Fruit fly (Drosophila melanogaster) whole organism, embryonic: ENCODE measurements around the gene Nup153.

ENCODE experiments used
- Abd-B ChIP-seq: fragments of 200-800 bp; sonication (Bioruptor generic); optimal IDR thresholded peaks from 2 replicates; lab custom pipeline; 2018; ENCODE audit warnings: missing biosample characterization, mild to moderate bottlenecking, missing genetic modification characterization, moderate library complexity
- Atf-2 ChIP-seq: fragments of 200-800 bp; sonication (Bioruptor generic); optimal IDR thresholded peaks from 2 replicates; lab custom pipeline; 2016; ENCODE audit warnings: missing biosample characterization, missing genetic modification characterization
- Atf6 ChIP-seq: fragments of 200-800 bp; sonication (Bioruptor generic); IDR thresholded peaks from 2 replicates; pipeline ENCODE4 v1.3.6; 2022; ENCODE audit warnings: missing biosample characterization, missing genetic modification characterization
- Bgb ChIP-seq: fragments of 200-800 bp; sonication (Bioruptor generic); IDR thresholded peaks from 2 replicates; pipeline ENCODE4 v1.3.6; 2022; ENCODE audit warnings: missing biosample characterization, missing genetic modification characterization; ENCODE audit not compliant: partially characterized antibody
- CG12104 ChIP-seq: fragments of 200-800 bp; sonication (Bioruptor generic); optimal IDR thresholded peaks from 3 replicates; lab custom pipeline; 2016; ENCODE audit warnings: missing biosample characterization, missing genetic modification characterization
- CG12659 ChIP-seq: fragments of 200-800 bp; sonication (Bioruptor generic); optimal IDR thresholded peaks from 3 replicates; lab custom pipeline; 2017; ENCODE audit warnings: mild to moderate bottlenecking, missing biosample characterization, missing genetic modification reagents, missing genetic modification characterization
- CG15514 ChIP-seq: fragments of 200-800 bp; sonication (Bioruptor generic); optimal IDR thresholded peaks from 3 replicates; lab custom pipeline; 2017; ENCODE audit warnings: missing biosample characterization, missing genetic modification characterization, mild to moderate bottlenecking, moderate library complexity, missing genetic modification reagents
- CG18619 ChIP-seq: fragments of 200-800 bp; sonication (Bioruptor generic); optimal IDR thresholded peaks from 3 replicates; lab custom pipeline; 2017; ENCODE audit warnings: missing biosample characterization, mild to moderate bottlenecking, missing genetic modification characterization
- CG2875 ChIP-seq: fragments of 200-800 bp; sonication (Bioruptor generic); optimal IDR thresholded peaks from 2 replicates; lab custom pipeline; 2017; ENCODE audit warnings: missing biosample characterization, mild to moderate bottlenecking, missing genetic modification characterization, missing genetic modification reagents
- CG31441 ChIP-seq: fragments of 200-800 bp; sonication (Bioruptor generic); IDR thresholded peaks from 2 replicates; pipeline ENCODE4 v1.3.6; 2022; ENCODE audit warnings: missing biosample characterization, missing genetic modification characterization
- CG32532 ChIP-seq: fragments of 200-800 bp; sonication (Bioruptor generic); IDR thresholded peaks from 2 replicates; pipeline ENCODE4 v1.3.6; 2022; ENCODE audit warnings: missing biosample characterization, missing genetic modification characterization
- CG3281 ChIP-seq: fragments of 200-800 bp; sonication (Bioruptor generic); optimal IDR thresholded peaks from 3 replicates; lab custom pipeline; 2017; ENCODE audit warnings: missing biosample characterization, mild to moderate bottlenecking, missing genetic modification characterization
- CG6272 ChIP-seq: fragments of 200-800 bp; sonication (Bioruptor generic); IDR thresholded peaks from 2 replicates; pipeline ENCODE4 v1.3.6; 2022; ENCODE audit warnings: missing biosample characterization, missing genetic modification characterization
- CG6654 ChIP-seq: fragments of 200-800 bp; sonication (Bioruptor generic); optimal IDR thresholded peaks from 2 replicates; lab custom pipeline; 2017; ENCODE audit warnings: missing biosample characterization, mild to moderate bottlenecking, missing genetic modification characterization
- CG6689 ChIP-seq: fragments of 200-800 bp; sonication (Bioruptor generic); IDR thresholded peaks from 2 replicates; pipeline ENCODE4 v1.3.6; 2022; ENCODE audit warnings: missing biosample characterization, missing genetic modification characterization
- CG8478 ChIP-seq: fragments of >200 bp; optimal IDR thresholded peaks from 2 replicates; lab custom pipeline; 2018
- CG9727 ChIP-seq: fragments of 200-800 bp; sonication (Bioruptor generic); optimal IDR thresholded peaks from 3 replicates; lab custom pipeline; 2017; ENCODE audit warnings: missing biosample characterization, mild to moderate bottlenecking, missing genetic modification characterization
- Dbx ChIP-seq: fragments of 200-800 bp; sonication (Bioruptor generic); IDR thresholded peaks from 3 replicates; pipeline ENCODE4 v1.3.6; 2022; ENCODE audit warnings: missing biosample characterization, missing genetic modification characterization
- Deaf1 ChIP-seq: fragments of 200-800 bp; optimal IDR thresholded peaks from 3 replicates; lab custom pipeline; 2019; ENCODE audit warnings: missing biosample characterization, mild to moderate bottlenecking, missing genetic modification characterization, moderate library complexity
- Dref ChIP-seq: fragments of 200-800 bp; sonication (Bioruptor generic); IDR thresholded peaks from 2 replicates; pipeline ENCODE4 v1.3.6; 2022; ENCODE audit warnings: missing biosample characterization, missing genetic modification characterization
- Ets65A ChIP-seq: fragments of 200-800 bp; sonication (Bioruptor generic); peaks from one replicate; lab custom pipeline; 2016; ENCODE audit warnings: missing biosample characterization, missing genetic modification characterization
- HmgD ChIP-seq: fragments of 200-800 bp; sonication (Bioruptor generic); optimal IDR thresholded peaks from 3 replicates; lab custom pipeline; 2016; ENCODE audit warnings: missing biosample characterization, missing genetic modification characterization
- Hr3 ChIP-seq: fragments of 200-800 bp; sonication (Bioruptor generic); optimal IDR thresholded peaks from 3 replicates; lab custom pipeline; 2016; ENCODE audit warnings: missing biosample characterization, missing genetic modification characterization
- Hr39 ChIP-seq: fragments of >200 bp; optimal IDR thresholded peaks from 2 replicates; lab custom pipeline; 2017
- Lim3 ChIP-seq: fragments of 200-800 bp; sonication (Bioruptor generic); IDR thresholded peaks from 2 replicates; pipeline ENCODE4 v1.3.6; 2022; ENCODE audit warnings: missing biosample characterization, missing genetic modification characterization
- MESR4 ChIP-seq: fragments of 200-800 bp; sonication (Bioruptor generic); optimal IDR thresholded peaks from 2 replicates; lab custom pipeline; 2018; ENCODE audit warnings: missing biosample characterization, mild to moderate bottlenecking, missing genetic modification characterization, moderate library complexity
- Med ChIP-seq: fragments of 200-800 bp; sonication (Bioruptor generic); peaks from one replicate; lab custom pipeline; 2016; ENCODE audit warnings: missing biosample characterization, missing genetic modification characterization, mild to moderate bottlenecking, inconsistent platforms, moderate library complexity
- NC2α ChIP-seq: fragments of 200-800 bp; sonication (Bioruptor generic); optimal IDR thresholded peaks from 2 replicates; lab custom pipeline; 2016; ENCODE audit warnings: missing biosample characterization, missing genetic modification characterization
- NC2β ChIP-seq: fragments of 200-800 bp; sonication (Bioruptor generic); optimal IDR thresholded peaks from 2 replicates; lab custom pipeline; 2016; ENCODE audit warnings: missing biosample characterization, missing genetic modification characterization
- Spps ChIP-seq: fragments of 200-800 bp; sonication (Bioruptor generic); optimal IDR thresholded peaks from 2 replicates; lab custom pipeline; 2018; ENCODE audit warnings: missing biosample characterization, mild to moderate bottlenecking, missing genetic modification characterization
- Sry-β ChIP-seq: fragments of 200-800 bp; sonication (Bioruptor generic); optimal IDR thresholded peaks from 2 replicates; lab custom pipeline; 2018; ENCODE audit warnings: missing biosample characterization, mild to moderate bottlenecking, missing genetic modification characterization, moderate library complexity
- Ssrp ChIP-seq: fragments of 200-800 bp; sonication (Bioruptor generic); optimal IDR thresholded peaks from 2 replicates; lab custom pipeline; 2018; ENCODE audit warnings: missing biosample characterization, mild to moderate bottlenecking, missing genetic modification characterization, moderate library complexity
- al ChIP-seq: fragments of 200-800 bp; sonication (Bioruptor generic); IDR thresholded peaks from 2 replicates; pipeline ENCODE4 v1.3.6; 2022; ENCODE audit warnings: missing biosample characterization, missing genetic modification characterization
- cad ChIP-seq: fragments of >200 bp; optimal IDR thresholded peaks from 2 replicates; lab custom pipeline; 2017; ENCODE audit warnings: missing biosample characterization, missing genetic modification characterization
- corto ChIP-seq: fragments of 200-800 bp; sonication (Bioruptor generic); optimal IDR thresholded peaks from 2 replicates; lab custom pipeline; 2016; ENCODE audit warnings: missing biosample characterization, mild to moderate bottlenecking, missing genetic modification characterization, moderate library complexity
- dysf ChIP-seq: fragments of 200-800 bp; sonication (Bioruptor generic); IDR thresholded peaks from 3 replicates; pipeline ENCODE4 v1.3.6; 2022; ENCODE audit warnings: missing biosample characterization, missing genetic modification characterization
- emc ChIP-seq: fragments of 200-800 bp; sonication (Bioruptor generic); optimal IDR thresholded peaks from 2 replicates; lab custom pipeline; 2016; ENCODE audit warnings: missing biosample characterization, missing genetic modification characterization
- ftz-f1 ChIP-seq: fragments of 200-800 bp; sonication (Bioruptor generic); optimal IDR thresholded peaks from 2 replicates; lab custom pipeline; 2016; ENCODE audit warnings: missing biosample characterization, missing genetic modification characterization
- gro ChIP-seq: fragments of 200-800 bp; sonication (Bioruptor generic); optimal IDR thresholded peaks from 2 replicates; lab custom pipeline; 2016; ENCODE audit warnings: missing biosample characterization, missing genetic modification characterization
- kay ChIP-seq: fragments of 200-800 bp; sonication (Bioruptor generic); optimal IDR thresholded peaks from 2 replicates; lab custom pipeline; 2016; ENCODE audit warnings: missing biosample characterization, missing genetic modification characterization
- ken ChIP-seq: fragments of 200-800 bp; sonication (Bioruptor generic); IDR thresholded peaks from 3 replicates; pipeline ENCODE4 v1.3.6; 2022; ENCODE audit warnings: missing biosample characterization, missing genetic modification characterization
- nau ChIP-seq: fragments of 200-800 bp; sonication (Bioruptor generic); optimal IDR thresholded peaks from 3 replicates; lab custom pipeline; 2017; ENCODE audit warnings: missing biosample characterization, mild to moderate bottlenecking, missing genetic modification characterization, missing genetic modification reagents
- nerfin-2 ChIP-seq: fragments of 200-800 bp; sonication (Bioruptor generic); IDR thresholded peaks from 2 replicates; pipeline ENCODE4 v1.3.6; 2022; ENCODE audit warnings: missing biosample characterization, missing genetic modification characterization; ENCODE audit not compliant: partially characterized antibody
- org-1 ChIP-seq: fragments of 200-800 bp; sonication (Bioruptor generic); optimal IDR thresholded peaks from 2 replicates; lab custom pipeline; 2017; ENCODE audit warnings: missing biosample characterization, missing genetic modification characterization
- pita ChIP-seq: fragments of 200-800 bp; sonication (Bioruptor generic); optimal IDR thresholded peaks from 2 replicates; lab custom pipeline; 2017; ENCODE audit warnings: missing biosample characterization, mild to moderate bottlenecking, missing genetic modification characterization
- psq ChIP-seq: fragments of 200-800 bp; sonication (Bioruptor generic); optimal IDR thresholded peaks from 2 replicates; lab custom pipeline; 2017; ENCODE audit warnings: missing biosample characterization, missing genetic modification characterization
- row ChIP-seq: fragments of 200-800 bp; sonication (Bioruptor generic); IDR thresholded peaks from 3 replicates; pipeline ENCODE4 v1.3.6; 2022; ENCODE audit warnings: missing biosample characterization, missing genetic modification characterization
- sim ChIP-seq: fragments of 200-800 bp; sonication (Bioruptor generic); IDR thresholded peaks from 2 replicates; pipeline ENCODE4 v1.3.6; 2022; ENCODE audit warnings: missing biosample characterization, missing genetic modification characterization
- sqz ChIP-seq: fragments of 200-800 bp; sonication (Bioruptor generic); optimal IDR thresholded peaks from 3 replicates; lab custom pipeline; 2018; ENCODE audit warnings: missing biosample characterization, mild to moderate bottlenecking, missing genetic modification characterization
- sug ChIP-seq: fragments of 200-800 bp; optimal IDR thresholded peaks from 2 replicates; lab custom pipeline; 2019; ENCODE audit warnings: missing biosample characterization, mild to moderate bottlenecking, missing genetic modification characterization, moderate library complexity
- tll ChIP-seq, 2 experiments: fragments of 200-800 bp in 1 of 2; fragments of >200 bp in 1 of 2; sonication (Bioruptor generic) in 1 of 2; optimal IDR thresholded peaks; 2 replicates each; lab custom pipeline; 2017 to 2019; ENCODE audit warnings: missing biosample characterization in 2 of 2, missing genetic modification characterization in 2 of 2, mild to moderate bottlenecking in 1 of 2, moderate library complexity in 1 of 2
- wdn ChIP-seq: fragments of 200-800 bp; sonication (Bioruptor generic); IDR thresholded peaks from 2 replicates; pipeline ENCODE4 v1.3.6; 2022; ENCODE audit warnings: missing biosample characterization, missing genetic modification characterization
- yki ChIP-seq: fragments of >200 bp; optimal IDR thresholded peaks from 3 replicates; lab custom pipeline; 2018

Gene Nup153

dm6 chrX:16610601-16611058 lies 11.6 kb downstream of the Nup153 start, which contains the start of gene mbt (continued):
- TF ChIP-seq Dref (GFP tag; lab: Robert Waterston, UW) (peak; percentile 75), ftz-f1 (GFP tag; lab: Kevin White, UChicago) (peak; percentile 19), gro (GFP tag; lab: Kevin White, UChicago) (peak; percentile 36), Dbx (GFP tag; lab: Robert Waterston, UW) (no peak), CG2875 (GFP tag; lab: Kevin White, UChicago) (no peak), Ssrp (tag; lab: Kevin White, UChicago) (no peak), sqz (GFP tag; lab: Kevin White, UChicago) (peak; percentile 53), CG8478 (lab: Kevin White, UChicago) (peak; percentile 85), psq (GFP tag; lab: Kevin White, UChicago) (no peak), Spps (tag; lab: Kevin White, UChicago) (no peak), CG12659 (GFP tag; lab: Kevin White, UChicago) (peak; percentile 74), CG18619 (no peak), pita (GFP tag; lab: Kevin White, UChicago) (no peak), yki (lab: Kevin White, UChicago) (no peak), NC2α (GFP tag; lab: Kevin White, UChicago) (no peak), dysf (GFP tag; lab: Robert Waterston, UW) (no peak), sug (peak; percentile 16), wdn (no peak), CG6272 (GFP tag; lab: Robert Waterston, UW) (no peak), tll (GFP tag; optimal IDR thresholded peaks at IDR 0.05; lab: Kevin White, UChicago) (no peak), al (GFP tag; lab: Robert Waterston, UW) (no peak), Deaf1 (tag; lab: Kevin White, UChicago) (peak; percentile 75), CG3281 (no peak), nerfin-2 (peak; percentile 56; the same call in 1 of the 2 replicates), org-1 (GFP tag; lab: Kevin White, UChicago) (no peak), CG6689 (no peak), emc (GFP tag; lab: Kevin White, UChicago) (no peak), corto (GFP tag; lab: Kevin White, UChicago) (no peak), CG6654 (GFP tag; lab: Kevin White, UChicago) (no peak), NC2β (GFP tag; lab: Kevin White, UChicago) (peak; percentile 18), CG31441 (GFP tag; lab: Robert Waterston, UW) (no peak), sim (GFP tag; lab: Robert Waterston, UW) (no peak), nau (GFP tag; lab: Kevin White, UChicago) (no peak), Abd-B (GFP tag; lab: Kevin White, UChicago) (no peak), row (peak; percentile 43), kay (GFP tag; lab: Kevin White, UChicago) (no peak), Atf-2 (GFP tag; lab: Kevin White, UChicago) (no peak), cad (GFP tag; lab: Kevin White, UChicago) (no peak), CG9727 (GFP tag; lab: Kevin White, UChicago) (no peak), Hr39 (peak; percentile 87), CG12104 (GFP tag; lab: Kevin White, UChicago) (no peak), Bgb (GFP tag; lab: Robert Waterston, UW) (peak; percentile 95), Hr3 (GFP tag; lab: Kevin White, UChicago) (no peak), MESR4 (GFP tag; lab: Kevin White, UChicago) (peak; percentile 94), HmgD (peak; percentile 51), Sry-β (GFP tag; lab: Kevin White, UChicago) (no peak), Lim3 (no peak), CG32532 (peak; percentile 21; the same call in 1 of the 2 replicates), Med (GFP tag; lab: Kevin White, UChicago) (peak; percentile 89), CG15514 (GFP tag; lab: Kevin White, UChicago) (peak; percentile 72), Ets65A (peak; percentile 35), Atf6 (GFP tag; lab: Robert Waterston, UW) (no peak), ken (GFP tag; lab: Robert Waterston, UW) (0 out of 3 replicates have a peak, but pooled peaks have one; percentile 16)
